Worm (Caenorhabditis elegans): Measurements from ENCODE around the gene B0252.1.

B0252.1 gene

ce11 chrII:6965573-6965972 is 46.1 kb downstream of the B0252.1 start, which contains the start of gene tra-2:
Gene tra-2 (minus strand): TSS chrII:6965673.
- no peak for TF ChIP-seq unc-55 (GFP tag; optimal IDR thresholded peaks at IDR 0.05)
- no peak for TF ChIP-seq rnt-1 (tag; optimal IDR thresholded peaks at IDR 0.05)
- no peak for TF ChIP-seq fkh-6 (tag; optimal IDR thresholded peaks at IDR 0.05)
- no peak for TF ChIP-seq dve-1 (tag; optimal IDR thresholded peaks at IDR 0.05)
- no peak for TF ChIP-seq unc-42 (tag; optimal IDR thresholded peaks at IDR 0.05)
- TF ChIP-seq ceh-6 (GFP tag; optimal IDR thresholded peaks at IDR 0.05) = no peak
- TF ChIP-seq zip-5 (tag; optimal IDR thresholded peaks at IDR 0.05) = no peak
- no peak for TF ChIP-seq ceh-31 (tag; optimal IDR thresholded peaks at IDR 0.05)
- TF ChIP-seq pat-9 (tag; optimal IDR thresholded peaks at IDR 0.05) = no peak
- no peak for TF ChIP-seq gmeb-2 (tag; optimal IDR thresholded peaks at IDR 0.05)
- no peak for TF ChIP-seq elt-2 (tag; optimal IDR thresholded peaks at IDR 0.05)
- TF ChIP-seq nfya-1 (tag; optimal IDR thresholded peaks at IDR 0.05) = no peak
- TF ChIP-seq pha-2 (tag; optimal IDR thresholded peaks at IDR 0.05) = no peak
- TF ChIP-seq ceh-45 (GFP tag; IDR thresholded peaks at IDR 0.05) = no peak
- no peak for TF ChIP-seq T23F11.4 (GFP tag; optimal IDR thresholded peaks at IDR 0.05)

DNA sequence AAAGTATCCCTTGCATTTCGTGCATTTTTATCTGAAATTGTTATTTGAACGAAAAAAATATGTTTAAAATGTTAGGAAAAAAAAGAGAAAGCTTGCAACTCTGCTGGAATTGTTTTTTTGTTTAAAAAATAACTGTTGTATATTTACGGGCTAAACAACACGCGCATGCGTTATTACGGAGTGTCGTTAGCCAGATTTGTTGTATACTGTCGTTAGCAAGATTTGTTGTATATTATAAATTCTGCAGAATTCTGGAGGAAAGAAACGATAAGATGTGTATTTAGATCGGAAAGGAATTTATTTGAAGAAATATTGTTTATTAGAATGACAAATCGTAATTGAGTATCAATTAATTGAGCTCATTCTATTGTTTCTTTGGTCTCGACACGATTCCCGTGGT is 48.1 kb downstream of the B0252.1 start, which contains the start of gene eif-2Bgamma:
Gene eif-2Bgamma, minus strand, starts transcription at position 31 of the 400 bp plus-strand sequence.
- TF ChIP-seq ets-4 (tag; optimal IDR thresholded peaks at IDR 0.05) = no peak
- peak; percentile 2 for TF ChIP-seq nfya-1 (tag; optimal IDR thresholded peaks at IDR 0.05)
- TF ChIP-seq elt-4 (tag; optimal IDR thresholded peaks at IDR 0.05) = no peak

DNA sequence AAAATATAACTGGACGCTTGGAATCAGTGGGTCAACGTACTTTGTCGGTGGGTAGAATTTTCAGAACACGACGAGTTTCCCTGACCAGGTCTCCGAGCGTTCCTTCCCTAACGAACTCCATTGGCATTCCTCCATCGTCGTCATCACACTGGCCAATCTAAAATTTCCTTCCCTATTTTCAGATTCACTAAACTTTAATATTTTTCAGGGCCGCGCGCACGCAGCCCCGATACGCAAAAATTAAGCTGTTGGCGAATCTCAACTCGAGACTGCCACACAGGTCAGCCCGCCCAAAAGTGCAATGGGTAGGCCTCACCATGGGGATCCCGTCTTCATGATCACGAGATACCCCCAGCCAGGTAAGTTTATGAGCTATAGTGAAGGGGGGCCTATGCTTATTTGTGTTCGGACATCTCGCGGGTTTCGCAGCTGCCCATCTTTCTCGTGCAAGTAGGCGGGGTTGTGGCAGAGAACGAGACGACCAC is 48.8 kb downstream of the B0252.1 start:
- TF ChIP-seq tbx-7 (tag; optimal IDR thresholded peaks at IDR 0.05) (peak; percentile 21), unc-86 (tag; optimal IDR thresholded peaks at IDR 0.05) (no peak), eyg-1 (tag; optimal IDR thresholded peaks at IDR 0.05) (no peak), mec-3 (tag; optimal IDR thresholded peaks at IDR 0.05; ENCODE audit: borderline replicate concordance) (no peak), ceh-6 (GFP tag; optimal IDR thresholded peaks at IDR 0.05) (no peak), ceh-9 (tag; optimal IDR thresholded peaks at IDR 0.05) (no peak), ceh-34 (tag; optimal IDR thresholded peaks at IDR 0.05) (peak; percentile 61), pag-3 (tag; optimal IDR thresholded peaks at IDR 0.05; ENCODE audit: borderline replicate concordance) (no peak), Y22D7AL.16 (tag; optimal IDR thresholded peaks at IDR 0.05) (no peak), dve-1 (tag; optimal IDR thresholded peaks at IDR 0.05) (peak; percentile 26), elt-2 (tag; optimal IDR thresholded peaks at IDR 0.05) (peak; percentile 33), hlh-30 (tag; optimal IDR thresholded peaks at IDR 0.05; ENCODE audit: insufficient read depth) (peak; percentile 92), zip-5 (tag; optimal IDR thresholded peaks at IDR 0.05) (no peak), ceh-18 (tag; optimal IDR thresholded peaks at IDR 0.05) (peak; percentile 7), ref-2 (tag; optimal IDR thresholded peaks at IDR 0.05) (peak; percentile 64), sdc-2 (tag; optimal IDR thresholded peaks at IDR 0.05) (peak; percentile 31), ama-1 (optimal IDR thresholded peaks at IDR 0.05) (peak; percentile 97), pha-2 (tag; optimal IDR thresholded peaks at IDR 0.05) (peak; percentile 0), fax-1 (tag; optimal IDR thresholded peaks at IDR 0.05) (no peak), npax-4 (tag; optimal IDR thresholded peaks at IDR 0.05) (no peak), rnt-1 (tag; optimal IDR thresholded peaks at IDR 0.05) (peak; percentile 32), hlh-13 (GFP tag; optimal IDR thresholded peaks at IDR 0.05) (no peak), ceh-22 (tag; optimal IDR thresholded peaks at IDR 0.05) (no peak), hlh-6 (tag; optimal IDR thresholded peaks at IDR 0.05) (peak; percentile 35), tbx-2 (tag; optimal IDR thresholded peaks at IDR 0.05) (peak; percentile 55), ceh-31 (tag; optimal IDR thresholded peaks at IDR 0.05) (peak; percentile 36), pqm-1 (tag; optimal IDR thresholded peaks at IDR 0.05) (no peak), unc-55 (GFP tag; optimal IDR thresholded peaks at IDR 0.05) (peak; percentile 19), C08G9.2 (tag; optimal IDR thresholded peaks at IDR 0.05) (no peak), lim-6 (tag; optimal IDR thresholded peaks at IDR 0.05) (no peak), dmd-4 (tag; optimal IDR thresholded peaks at IDR 0.05; ENCODE audit: borderline replicate concordance) (no peak), K09A11.1 (tag; optimal IDR thresholded peaks at IDR 0.05; ENCODE audit: insufficient read depth) (no peak), lin-11 (tag; optimal IDR thresholded peaks at IDR 0.05) (no peak), che-1 (tag; optimal IDR thresholded peaks at IDR 0.05) (peak; percentile 35), nfya-1 (tag; optimal IDR thresholded peaks at IDR 0.05) (peak; percentile 37), madf-2 (tag; optimal IDR thresholded peaks at IDR 0.05) (no peak), C38D4.7 (GFP tag; optimal IDR thresholded peaks at IDR 0.05) (peak; percentile 0), ceh-2 (tag; optimal IDR thresholded peaks at IDR 0.05) (peak; percentile 32), odd-2 (tag; optimal IDR thresholded peaks at IDR 0.05) (no peak), unc-42 (tag; optimal IDR thresholded peaks at IDR 0.05) (no peak)
